Worm (Caenorhabditis elegans) whole organism, midembryonic: ENCODE measurements around the gene end-1.

Source experiments
- cog-1 ChIP-seq: sonication (generic microtip); optimal IDR thresholded peaks from 2 replicates; lab custom pipeline; 2016; ENCODE audit warnings: missing genetic modification characterization, missing compliant biosample characterization
- flt-1 ChIP-seq: fragments of 200-800 bp; sonication (Bioruptor generic); IDR thresholded peaks from 2 replicates; pipeline ENCODE4 v1.3.6; 2022; ENCODE audit warnings: missing genetic modification characterization, missing compliant biosample characterization
- klf-2 ChIP-seq: fragments of 200-800 bp; sonication (Bioruptor generic); conservative IDR thresholded peaks from 2 replicates; pipeline ENCODE4 v1.3.6; 2022; ENCODE audit warnings: missing genetic modification reagents, missing genetic modification characterization, missing compliant biosample characterization
- med-1 ChIP-seq: sonication (generic microtip); optimal IDR thresholded peaks from 2 replicates; lab custom pipeline; 2017; ENCODE audit warnings: missing genetic modification characterization, mild to moderate bottlenecking, missing compliant biosample characterization, antibody characterized with exemption, missing genetic modification reagents; ENCODE audit not compliant: insufficient read depth
- ref-1 ChIP-seq: fragments of 200-800 bp; sonication (Bioruptor generic); conservative IDR thresholded peaks from 2 replicates; pipeline ENCODE4 v1.3.6; 2022; ENCODE audit warnings: missing genetic modification reagents, missing genetic modification characterization, missing compliant biosample characterization
- tab-1 ChIP-seq: fragments of 200-800 bp; sonication (Bioruptor generic); IDR thresholded peaks from 2 replicates; pipeline ENCODE4 v1.3.6; 2022; ENCODE audit warnings: missing genetic modification characterization, missing compliant biosample characterization
- ztf-23 ChIP-seq: fragments of 200-800 bp; sonication (Bioruptor generic); IDR thresholded peaks from 2 replicates; pipeline ENCODE4 v1.3.6; 2022; ENCODE audit warnings: missing genetic modification reagents, missing genetic modification characterization, missing compliant biosample characterization
- ztf-29 ChIP-seq: fragments of 200-800 bp; sonication (Bioruptor generic); IDR thresholded peaks from 2 replicates; pipeline ENCODE4 v1.3.6; 2022; ENCODE audit warnings: missing genetic modification reagents, missing genetic modification characterization, missing compliant biosample characterization

ce11 chrV:13949010-13949409 lies 35.9 kb upstream of the end-1 start, which contains the start of gene R10D12.6:
- TF ChIP-seq flt-1: no peak
- TF ChIP-seq cog-1 (tag; lab: Kevin White, UChicago): no peak
- no peak for TF ChIP-seq klf-2 (GFP tag; lab: Robert Waterston, UW)
- TF ChIP-seq ztf-23 (GFP tag; lab: Robert Waterston, UW): no peak
- TF ChIP-seq med-1 (GFP tag; lab: Kevin White, UChicago): no peak
- TF ChIP-seq ztf-29 (GFP tag; lab: Robert Waterston, UW): no peak
- no peak for TF ChIP-seq ref-1 (GFP tag; lab: Robert Waterston, UW)
- no peak for TF ChIP-seq tab-1 (GFP tag; lab: Robert Waterston, UW)
